Fruit fly (Drosophila melanogaster) whole organism, embryonic: ENCODE data around the gene CG9497.
A peak's percentile ranks its signal among the peaks of the same experiment; 100 is the strongest.

Experiments used
- Atf-2 ChIP-seq: fragments of 200-800 bp; sonication (Bioruptor generic); optimal IDR thresholded peaks from 2 replicates; lab custom pipeline; 2016; ENCODE audit warnings: missing biosample characterization, missing genetic modification characterization
- Atf6 ChIP-seq: fragments of 200-800 bp; sonication (Bioruptor generic); IDR thresholded peaks from 2 replicates; pipeline ENCODE4 v1.3.6; 2022; ENCODE audit warnings: missing biosample characterization, missing genetic modification characterization
- B-H1 ChIP-seq: fragments of 200-800 bp; sonication (Bioruptor generic); IDR thresholded peaks from 3 replicates; pipeline ENCODE4 v1.3.6; 2022; ENCODE audit warnings: missing biosample characterization, missing genetic modification characterization
- B-H2 ChIP-seq: fragments of 200-800 bp; sonication (Bioruptor generic); optimal IDR thresholded peaks from 2 replicates; lab custom pipeline; 2018; ENCODE audit warnings: missing biosample characterization, mild to moderate bottlenecking, missing genetic modification characterization
- CG11093 ChIP-seq: fragments of 200-800 bp; sonication (Bioruptor generic); IDR thresholded peaks from 3 replicates; pipeline ENCODE4 v1.3.6; 2022; ENCODE audit warnings: missing biosample characterization, missing genetic modification characterization
- CG12071 ChIP-seq: fragments of 200-800 bp; sonication (Bioruptor generic); optimal IDR thresholded peaks from 3 replicates; lab custom pipeline; 2018; ENCODE audit warnings: missing biosample characterization, mild to moderate bottlenecking, missing genetic modification characterization
- CG15514 ChIP-seq: fragments of 200-800 bp; sonication (Bioruptor generic); optimal IDR thresholded peaks from 3 replicates; lab custom pipeline; 2017; ENCODE audit warnings: missing biosample characterization, missing genetic modification characterization, mild to moderate bottlenecking, moderate library complexity, missing genetic modification reagents
- CG1602 ChIP-seq: fragments of 200-800 bp; sonication (Bioruptor generic); optimal IDR thresholded peaks from 3 replicates; lab custom pipeline; 2016; ENCODE audit warnings: missing biosample characterization, missing genetic modification characterization
- CG1603 ChIP-seq: fragments of 200-800 bp; sonication (Bioruptor generic); optimal IDR thresholded peaks from 2 replicates; lab custom pipeline; 2019; ENCODE audit warnings: missing biosample characterization, mild to moderate bottlenecking, missing genetic modification characterization, moderate library complexity
- CG16813 ChIP-seq: fragments of 200-800 bp; sonication (Bioruptor generic); IDR thresholded peaks from 3 replicates; pipeline ENCODE4 v1.3.6; 2022; ENCODE audit warnings: missing biosample characterization, missing genetic modification characterization; ENCODE audit not compliant: partially characterized antibody
- CG18011 ChIP-seq: fragments of 200-800 bp; sonication (Bioruptor generic); optimal IDR thresholded peaks from 2 replicates; lab custom pipeline; 2017; ENCODE audit warnings: missing biosample characterization, missing genetic modification characterization, mild to moderate bottlenecking, moderate library complexity, missing genotype
- CG2678 ChIP-seq: fragments of 200-800 bp; sonication (Bioruptor generic); optimal IDR thresholded peaks from 3 replicates; lab custom pipeline; 2019; ENCODE audit warnings: missing biosample characterization, mild to moderate bottlenecking, missing genetic modification characterization, moderate library complexity
- CG2889 ChIP-seq: fragments of 200-800 bp; sonication (Bioruptor generic); IDR thresholded peaks from 3 replicates; pipeline ENCODE4 v1.3.6; 2022; ENCODE audit warnings: missing biosample characterization, missing genetic modification characterization
- CG4820 ChIP-seq: fragments of 200-800 bp; sonication (Bioruptor generic); optimal IDR thresholded peaks from 3 replicates; lab custom pipeline; 2016; ENCODE audit warnings: missing biosample characterization, missing genetic modification characterization
- CG6854 ChIP-seq: fragments of 200-800 bp; sonication (Bioruptor generic); optimal IDR thresholded peaks from 3 replicates; lab custom pipeline; 2017; ENCODE audit warnings: missing biosample characterization, mild to moderate bottlenecking, missing genetic modification characterization
- CG7745 ChIP-seq: fragments of 200-800 bp; sonication (Bioruptor generic); optimal IDR thresholded peaks from 2 replicates; lab custom pipeline; 2018; ENCODE audit warnings: missing biosample characterization, mild to moderate bottlenecking, missing genetic modification characterization, moderate library complexity
- CG7928 ChIP-seq: fragments of 200-800 bp; sonication (Bioruptor generic); optimal IDR thresholded peaks from 2 replicates; lab custom pipeline; 2017; ENCODE audit warnings: missing biosample characterization, mild to moderate bottlenecking, missing genetic modification characterization
- CG8944 ChIP-seq: fragments of 200-800 bp; sonication (Bioruptor generic); optimal IDR thresholded peaks from 3 replicates; lab custom pipeline; 2016; ENCODE audit warnings: missing biosample characterization, missing genetic modification characterization
- CG9215 ChIP-seq: fragments of 200-800 bp; sonication (Bioruptor generic); IDR thresholded peaks from 2 replicates; pipeline ENCODE4 v1.3.6; 2022; ENCODE audit warnings: missing biosample characterization, missing genetic modification characterization
- CG9797 ChIP-seq: fragments of 200-800 bp; sonication (Bioruptor generic); optimal IDR thresholded peaks from 3 replicates; lab custom pipeline; 2018; ENCODE audit warnings: missing biosample characterization, mild to moderate bottlenecking, missing genetic modification characterization
- CG9817 ChIP-seq: fragments of 200-800 bp; sonication (Bioruptor generic); optimal IDR thresholded peaks from 2 replicates; lab custom pipeline; 2018; ENCODE audit warnings: missing biosample characterization, mild to moderate bottlenecking, missing genetic modification characterization, moderate library complexity
- D19A ChIP-seq: fragments of 200-800 bp; optimal IDR thresholded peaks from 3 replicates; lab custom pipeline; 2019; ENCODE audit warnings: missing biosample characterization, mild to moderate bottlenecking, missing genetic modification characterization, moderate library complexity
- D19B ChIP-seq: fragments of 200-800 bp; sonication (Bioruptor generic); optimal IDR thresholded peaks from 2 replicates; lab custom pipeline; 2017; ENCODE audit warnings: missing biosample characterization, mild to moderate bottlenecking, missing genetic modification characterization
- E2f2 ChIP-seq: fragments of 200-800 bp; sonication (Bioruptor generic); IDR thresholded peaks from 2 replicates; pipeline ENCODE4 v1.3.6; 2022; ENCODE audit warnings: missing biosample characterization, missing genetic modification characterization
- H15 ChIP-seq: fragments of 200-800 bp; sonication (Bioruptor generic); IDR thresholded peaks from 3 replicates; pipeline ENCODE4 v1.3.6; 2022; ENCODE audit warnings: missing biosample characterization, missing genetic modification characterization
- MBD-R2 ChIP-seq: fragments of 200-800 bp; sonication (Bioruptor generic); IDR thresholded peaks from 2 replicates; pipeline ENCODE4 v1.3.6; 2022; ENCODE audit warnings: missing biosample characterization, missing genetic modification characterization
- Max ChIP-seq: fragments of 200-800 bp; sonication (Bioruptor generic); optimal IDR thresholded peaks from 2 replicates; lab custom pipeline; 2016; ENCODE audit warnings: missing biosample characterization, mild to moderate bottlenecking, missing genetic modification characterization
- Med ChIP-seq: fragments of 200-800 bp; sonication (Bioruptor generic); peaks from one replicate; lab custom pipeline; 2016; ENCODE audit warnings: missing biosample characterization, missing genetic modification characterization, mild to moderate bottlenecking, inconsistent platforms, moderate library complexity
- NC2β ChIP-seq: fragments of 200-800 bp; sonication (Bioruptor generic); optimal IDR thresholded peaks from 2 replicates; lab custom pipeline; 2016; ENCODE audit warnings: missing biosample characterization, missing genetic modification characterization
- Opbp ChIP-seq: fragments of 200-800 bp; sonication (Bioruptor generic); IDR thresholded peaks from 3 replicates; pipeline ENCODE4 v1.3.6; 2022; ENCODE audit warnings: missing biosample characterization, missing genetic modification characterization; ENCODE audit not compliant: partially characterized antibody
- Rfx ChIP-seq: fragments of 200-800 bp; sonication (Bioruptor generic); IDR thresholded peaks from 2 replicates; pipeline ENCODE4 v1.3.6; 2022; ENCODE audit warnings: missing biosample characterization, missing genetic modification characterization
- Ssrp ChIP-seq: fragments of 200-800 bp; sonication (Bioruptor generic); optimal IDR thresholded peaks from 2 replicates; lab custom pipeline; 2018; ENCODE audit warnings: missing biosample characterization, mild to moderate bottlenecking, missing genetic modification characterization, moderate library complexity
- Tbp ChIP-seq: fragments of >200 bp; optimal IDR thresholded peaks from 2 replicates; lab custom pipeline; 2018; ENCODE audit warnings: missing biosample characterization, missing genetic modification characterization
- ab ChIP-seq: fragments of 200-800 bp; sonication (Bioruptor generic); optimal IDR thresholded peaks from 2 replicates; lab custom pipeline; 2016; ENCODE audit warnings: missing biosample characterization, missing genetic modification characterization
- bigmax ChIP-seq: fragments of 200-800 bp; sonication (Bioruptor generic); optimal IDR thresholded peaks from 2 replicates; lab custom pipeline; 2018; ENCODE audit warnings: missing biosample characterization, mild to moderate bottlenecking, missing genetic modification characterization
- ci ChIP-seq: fragments of 200-800 bp; sonication (Bioruptor generic); IDR thresholded peaks from 3 replicates; pipeline ENCODE4 v1.3.6; 2022; ENCODE audit warnings: missing biosample characterization, missing genetic modification characterization
- ems ChIP-seq: fragments of 200-800 bp; sonication (Bioruptor generic); optimal IDR thresholded peaks from 3 replicates; lab custom pipeline; 2016; ENCODE audit warnings: missing biosample characterization, missing genetic modification characterization
- gfzf ChIP-seq: fragments of 200-800 bp; sonication (Bioruptor generic); optimal IDR thresholded peaks from 2 replicates; lab custom pipeline; 2016; ENCODE audit warnings: missing biosample characterization, mild to moderate bottlenecking, missing genetic modification characterization, moderate library complexity
- hth ChIP-seq: fragments of >200 bp; optimal IDR thresholded peaks from 2 replicates; lab custom pipeline; 2017; ENCODE audit warnings: inconsistent platforms
- jumu ChIP-seq: fragments of 200-800 bp; sonication (Bioruptor generic); optimal IDR thresholded peaks from 3 replicates; lab custom pipeline; 2016; ENCODE audit warnings: missing biosample characterization, missing genetic modification characterization
- kay ChIP-seq: fragments of 200-800 bp; sonication (Bioruptor generic); optimal IDR thresholded peaks from 2 replicates; lab custom pipeline; 2016; ENCODE audit warnings: missing biosample characterization, missing genetic modification characterization
- lola ChIP-seq, 3 experiments: fragments of >200 bp in 2 of 3; fragments of 200-800 bp in 1 of 3; sonication (Bioruptor generic) in 1 of 3; optimal IDR thresholded peaks; 2 replicates each; lab custom pipeline; 2017 to 2019; ENCODE audit warnings: missing biosample characterization in 3 of 3, missing genetic modification characterization in 3 of 3, mild to moderate bottlenecking in 1 of 3, moderate library complexity in 1 of 3
- maf-S ChIP-seq: fragments of 200-800 bp; sonication (Bioruptor generic); optimal IDR thresholded peaks from 2 replicates; lab custom pipeline; 2016; ENCODE audit warnings: missing biosample characterization, missing genetic modification characterization
- mirr ChIP-seq: fragments of 200-800 bp; sonication (Bioruptor generic); optimal IDR thresholded peaks from 3 replicates; lab custom pipeline; 2018; ENCODE audit warnings: missing biosample characterization, mild to moderate bottlenecking, missing genetic modification characterization
- nau ChIP-seq: fragments of 200-800 bp; sonication (Bioruptor generic); optimal IDR thresholded peaks from 3 replicates; lab custom pipeline; 2017; ENCODE audit warnings: missing biosample characterization, mild to moderate bottlenecking, missing genetic modification characterization, missing genetic modification reagents
- salm ChIP-seq: fragments of 200-800 bp; sonication (Bioruptor generic); optimal IDR thresholded peaks from 2 replicates; lab custom pipeline; 2018; ENCODE audit warnings: missing biosample characterization, mild to moderate bottlenecking, missing genetic modification characterization
- scrt ChIP-seq: fragments of 200-800 bp; sonication (Bioruptor generic); optimal IDR thresholded peaks from 2 replicates; lab custom pipeline; 2018; ENCODE audit warnings: missing biosample characterization, mild to moderate bottlenecking, missing genetic modification characterization, moderate library complexity
- shn ChIP-seq: fragments of 200-800 bp; sonication (Bioruptor generic); optimal IDR thresholded peaks from 3 replicates; lab custom pipeline; 2016; ENCODE audit warnings: missing biosample characterization, missing genetic modification characterization
- vfl ChIP-seq: fragments of 200-800 bp; sonication (Bioruptor generic); optimal IDR thresholded peaks from 2 replicates; lab custom pipeline; 2016; ENCODE audit warnings: missing biosample characterization, missing genetic modification characterization
- wdn ChIP-seq: fragments of 200-800 bp; sonication (Bioruptor generic); IDR thresholded peaks from 2 replicates; pipeline ENCODE4 v1.3.6; 2022; ENCODE audit warnings: missing biosample characterization, missing genetic modification characterization

The CG9497 gene

DNA sequence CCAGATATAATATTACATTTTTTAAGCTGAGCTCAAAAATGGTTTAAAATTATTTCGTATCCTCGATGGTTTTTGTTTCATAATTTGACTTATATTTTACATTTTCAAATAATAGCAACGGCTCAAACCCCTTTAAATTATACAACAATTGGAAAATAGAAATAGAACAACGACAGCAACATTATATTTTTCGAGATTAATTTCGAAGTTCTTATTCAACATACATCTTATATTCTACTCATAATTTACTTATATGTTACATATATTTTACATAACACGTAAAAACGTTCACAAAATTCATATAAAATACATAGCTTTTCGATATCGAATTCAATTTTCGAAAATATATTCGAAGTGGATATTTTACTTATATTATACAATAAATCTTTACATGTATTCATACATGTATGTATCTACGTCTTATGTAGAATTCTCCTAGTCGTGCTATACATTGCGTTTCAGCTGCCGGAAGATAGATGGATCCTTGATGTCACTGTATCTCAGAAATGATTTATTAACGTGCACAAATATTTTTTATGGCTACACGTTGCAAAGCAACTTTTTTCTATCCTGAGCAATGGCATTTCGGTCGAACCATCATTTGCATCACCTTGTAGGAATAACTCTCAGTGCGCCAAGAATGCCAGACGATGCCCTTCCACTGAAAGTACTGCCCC, 8.6 kb upstream of the CG9497 start (continued):
- TF ChIP-seq Opbp (GFP tag; lab: Robert Waterston, UW): peak; percentile 60; the same call in 2 of the 3 replicates
- peak; percentile 32 for TF ChIP-seq nau (GFP tag; lab: Kevin White, UChicago)
- no peak for TF ChIP-seq CG18011 (GFP tag; lab: Kevin White, UChicago)
- no peak for TF ChIP-seq hth (lab: Kevin White, UChicago)
- no peak for TF ChIP-seq Max
- peak; percentile 51 for TF ChIP-seq mirr (GFP tag; lab: Kevin White, UChicago)
- 0 out of 2 replicates have a peak, but pooled peaks have one; percentile 6 for TF ChIP-seq wdn (GFP tag; lab: Robert Waterston, UW)
- TF ChIP-seq D19B: no peak
- TF ChIP-seq Atf6: no peak
- no peak for TF ChIP-seq MBD-R2 (GFP tag; lab: Robert Waterston, UW)
- TF ChIP-seq CG4820 (GFP tag; lab: Kevin White, UChicago): peak; percentile 54
- peak; percentile 9 for TF ChIP-seq maf-S (GFP tag; lab: Kevin White, UChicago)
- TF ChIP-seq Tbp: no peak
- no peak for TF ChIP-seq jumu (GFP tag; lab: Kevin White, UChicago)
- no peak for TF ChIP-seq scrt (GFP tag; lab: Kevin White, UChicago)
- peak; percentile 14 for TF ChIP-seq B-H2
- no peak for TF ChIP-seq Atf-2
- no peak; the same call in 2 of the 3 replicates for TF ChIP-seq B-H1 (GFP tag; lab: Robert Waterston, UW)
- no peak for TF ChIP-seq CG2889 (GFP tag; lab: Robert Waterston, UW)
- TF ChIP-seq D19A (tag; lab: Kevin White, UChicago): no peak
- no peak for TF ChIP-seq CG9817
- TF ChIP-seq CG2678: peak; percentile 36
- peak; percentile 2 for TF ChIP-seq Ssrp
- no peak for TF ChIP-seq CG7928 (GFP tag; lab: Kevin White, UChicago)
- no peak for TF ChIP-seq CG11093 (GFP tag; lab: Robert Waterston, UW)
- no peak for TF ChIP-seq vfl (GFP tag; lab: Kevin White, UChicago)
- 0 out of 3 replicates have a peak, but pooled peaks have one; percentile 42 for TF ChIP-seq H15 (GFP tag; lab: Robert Waterston, UW)
- TF ChIP-seq shn (GFP tag; lab: Kevin White, UChicago): no peak
- TF ChIP-seq Rfx (GFP tag; lab: Robert Waterston, UW): peak; percentile 67
- no peak for TF ChIP-seq CG6854 (GFP tag; lab: Kevin White, UChicago)
- TF ChIP-seq CG9215 (GFP tag; lab: Robert Waterston, UW): no peak
- TF ChIP-seq CG1602 (GFP tag; lab: Kevin White, UChicago): peak; percentile 21
- TF ChIP-seq ab (GFP tag; lab: Kevin White, UChicago): no peak
- TF ChIP-seq CG16813: peak; percentile 43; the same call in 1 of the 3 replicates
- peak; percentile 67 for TF ChIP-seq CG1603
- TF ChIP-seq CG15514 (GFP tag; lab: Kevin White, UChicago): peak; percentile 37
- TF ChIP-seq NC2β (GFP tag; lab: Kevin White, UChicago): no peak
- TF ChIP-seq E2f2 (GFP tag; lab: Robert Waterston, UW): no peak
- peak; percentile 85; the same call in 2 of the 3 replicates for TF ChIP-seq ci
- peak in 1 of 3 experiments; percentile 15 for TF ChIP-seq lola (GFP tag; optimal IDR thresholded peaks at IDR 0.05; lab: Kevin White, UChicago)
- no peak for TF ChIP-seq ems (GFP tag; lab: Kevin White, UChicago)
- no peak for TF ChIP-seq salm (tag; lab: Kevin White, UChicago)
- no peak for TF ChIP-seq gfzf (GFP tag; lab: Kevin White, UChicago)
- TF ChIP-seq Med (GFP tag; lab: Kevin White, UChicago): peak; percentile 89
- TF ChIP-seq CG8944 (GFP tag; lab: Kevin White, UChicago): no peak
- no peak for TF ChIP-seq CG7745 (tag; lab: Kevin White, UChicago)
- TF ChIP-seq kay (GFP tag; lab: Kevin White, UChicago): no peak
- TF ChIP-seq CG9797 (GFP tag; lab: Kevin White, UChicago): no peak
- peak; percentile 24 for TF ChIP-seq CG12071 (GFP tag; lab: Kevin White, UChicago)
- TF ChIP-seq bigmax (GFP tag; lab: Kevin White, UChicago): no peak
